Worm (Caenorhabditis elegans) whole organism, mixed stage, embryonic: Measurements from ENCODE around the gene lbp-8.

Experiments used
- bed-3 ChIP-seq: fragments of 200-800 bp; sonication (Bioruptor generic); optimal IDR thresholded peaks from 3 replicates; lab custom pipeline; 2018; ENCODE audit warnings: mild to moderate bottlenecking, missing genetic modification characterization, moderate library complexity, missing compliant biosample characterization
- blmp-1 ChIP-seq: fragments of 150-350 bp; optimal IDR thresholded peaks from 2 replicates; lab custom pipeline; 2014; ENCODE audit warnings: missing biosample characterization, missing genetic modification characterization
- ham-2 ChIP-seq: fragments of 200-800 bp; sonication (Bioruptor generic); optimal IDR thresholded peaks from 2 replicates; lab custom pipeline; 2018; ENCODE audit warnings: mild to moderate bottlenecking, missing genetic modification characterization, missing compliant biosample characterization
- lin-13 ChIP-seq: fragments of 150-350 bp; optimal IDR thresholded peaks from 2 replicates; lab custom pipeline; 2014; ENCODE audit warnings: missing biosample characterization, missing genetic modification characterization
- lsy-2 ChIP-seq: fragments of 150-350 bp; optimal IDR thresholded peaks from 2 replicates; lab custom pipeline; 2014; ENCODE audit warnings: missing biosample characterization, missing genetic modification characterization
- nhr-2 ChIP-seq: fragments of 150-350 bp; optimal IDR thresholded peaks from 2 replicates; lab custom pipeline; 2014; ENCODE audit warnings: missing biosample characterization, missing genetic modification characterization
- snpc-4 ChIP-seq: fragments of 150-350 bp; optimal IDR thresholded peaks from 2 replicates; lab custom pipeline; 2014; ENCODE audit warnings: missing biosample characterization, missing genetic modification characterization
- sptf-1 ChIP-seq: sonication (generic microtip); optimal IDR thresholded peaks from 2 replicates; lab custom pipeline; 2017; ENCODE audit warnings: mild to moderate bottlenecking, missing genetic modification characterization, moderate library complexity, missing compliant biosample characterization
- unc-39 ChIP-seq: fragments of 150-350 bp; optimal IDR thresholded peaks from 2 replicates; lab custom pipeline; 2014; ENCODE audit warnings: missing biosample characterization, missing genetic modification characterization
- unc-62 ChIP-seq: fragments of 150-350 bp; optimal IDR thresholded peaks from 2 replicates; lab custom pipeline; 2014; ENCODE audit warnings: missing biosample characterization, missing genetic modification reagents, missing genetic modification characterization
- ztf-11 ChIP-seq: fragments of 150-350 bp; optimal IDR thresholded peaks from 2 replicates; lab custom pipeline; 2014; ENCODE audit warnings: missing biosample characterization, missing genetic modification characterization

ce11 chrV:13934545-13934944 is 44.0 kb downstream of the lbp-8 start, which contains the start of gene R10D12.1:
- TF ChIP-seq unc-39 (tag; lab: Kevin White, UChicago) (no peak), ham-2 (GFP tag; lab: Kevin White, UChicago) (no peak), unc-62 (no peak), lsy-2 (tag; lab: Kevin White, UChicago) (no peak), nhr-2 (tag; lab: Kevin White, UChicago) (no peak), snpc-4 (tag; lab: Kevin White, UChicago) (no peak), blmp-1 (tag; lab: Kevin White, UChicago) (no peak), sptf-1 (tag; lab: Kevin White, UChicago) (no peak), lin-13 (tag; lab: Kevin White, UChicago) (no peak), ztf-11 (no peak), bed-3 (no peak)
